Worm (Caenorhabditis elegans): ENCODE results near the gene cin-4.

- TF ChIP-seq him-1 (tag; optimal IDR thresholded peaks at IDR 0.05) (no peak), dao-5 (tag; optimal IDR thresholded peaks at IDR 0.05) (no peak), W03F9.2 (tag; optimal IDR thresholded peaks at IDR 0.05) (no peak)
These were observed 19.8 kb downstream of the cin-4 start, which contains the start of gene cth-2 for ce11 chrII:7057860-7058259.

All from whole organism, L4/young adult.